Worm (Caenorhabditis elegans): Measurements from ENCODE around the gene T28A11.3.

Gene T28A11.3

DNA sequence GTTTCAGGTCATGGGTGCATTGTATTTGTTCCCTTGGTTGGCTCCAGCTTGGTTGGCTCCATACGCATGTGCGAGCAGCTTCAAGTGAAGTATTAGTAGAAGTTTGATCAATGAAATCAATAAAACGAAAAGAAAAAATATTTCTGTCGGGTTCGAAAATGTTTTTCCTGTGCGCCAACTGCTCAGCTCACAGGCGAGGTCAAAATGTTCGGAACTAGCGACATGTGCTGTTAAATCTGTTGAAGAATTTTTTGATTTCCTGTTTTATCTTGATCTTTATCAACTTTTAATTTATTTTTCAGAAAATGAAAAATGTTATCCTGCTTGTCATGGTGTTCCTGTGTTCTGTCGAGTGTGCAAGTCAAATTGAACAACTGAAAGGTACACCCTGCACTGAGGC is 6.4 kb downstream of the T28A11.3 start, which contains the start of gene T28A11.25:
Gene T28A11.25 (plus strand): TSS at position 301 of the 400 bp plus-strand sequence.
- TF ChIP-seq hlh-1 (tag; optimal IDR thresholded peaks at IDR 0.05) = no peak
- TF ChIP-seq ceh-43 (GFP tag; optimal IDR thresholded peaks at IDR 0.05) = no peak
- TF ChIP-seq blmp-1 (tag; optimal IDR thresholded peaks at IDR 0.05) = no peak
- no peak for TF ChIP-seq elt-3 (tag; optimal IDR thresholded peaks at IDR 0.05)
- no peak for TF ChIP-seq zip-8 (tag; optimal IDR thresholded peaks at IDR 0.05)
- no peak for TF ChIP-seq lin-32 (GFP tag; optimal IDR thresholded peaks at IDR 0.05)
- no peak for TF ChIP-seq nhr-2 (tag; optimal IDR thresholded peaks at IDR 0.05)
- no peak for TF ChIP-seq elt-1 (tag; optimal IDR thresholded peaks at IDR 0.05; ENCODE audit: borderline replicate concordance, insufficient read depth)

DNA sequence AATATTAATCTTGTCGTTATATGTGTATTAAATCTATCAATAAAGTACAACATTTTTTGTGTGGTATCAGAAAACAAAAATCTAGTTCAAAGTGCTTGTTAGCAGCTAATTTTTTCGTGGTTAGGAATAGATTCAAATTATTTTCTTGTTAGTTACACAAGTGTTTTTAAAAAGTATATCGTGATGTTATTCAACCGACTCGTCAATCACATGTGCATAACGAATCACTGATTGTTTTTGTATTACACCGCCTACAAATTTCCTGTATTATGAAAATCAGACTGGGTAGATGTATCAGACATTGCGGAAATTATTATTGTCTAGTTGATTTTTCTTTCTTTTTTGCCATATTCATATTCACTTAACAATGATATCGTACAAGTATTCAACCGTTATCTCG is 7.8 kb downstream of the T28A11.3 start, which contains the start of gene str-64:
Gene str-64 (plus strand): TSS at position 301 of the 400 bp plus-strand sequence.
- TF ChIP-seq nhr-237 (tag; optimal IDR thresholded peaks at IDR 0.05) = no peak
- TF ChIP-seq sem-2 (GFP tag; optimal IDR thresholded peaks at IDR 0.05) = no peak

DNA sequence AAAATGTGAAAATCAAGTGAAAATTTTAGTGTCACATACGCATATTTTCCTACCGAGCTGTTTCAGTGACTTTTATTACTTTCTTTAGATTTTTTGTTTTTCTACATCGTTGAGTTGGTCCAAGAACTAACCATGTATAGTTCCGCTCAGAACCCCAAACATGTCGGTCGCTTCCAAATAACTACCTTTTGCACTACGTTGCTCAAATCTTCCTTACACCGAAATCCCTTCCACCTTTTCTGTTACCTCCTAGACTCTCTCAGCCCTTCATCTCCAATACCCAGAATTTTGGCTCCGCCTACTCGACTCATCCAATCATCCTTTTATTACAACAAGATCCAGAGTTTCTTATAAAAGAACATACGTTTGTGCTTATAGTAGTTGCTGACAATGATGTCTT is 9.5 kb downstream of the T28A11.3 start, which contains the start of gene F35F10.5:
Gene F35F10.5 (plus strand): TSS at position 301 of the 400 bp plus-strand sequence.
- TF ChIP-seq ceh-39 (tag; optimal IDR thresholded peaks at IDR 0.05) = no peak
- TF ChIP-seq zip-8 (tag; optimal IDR thresholded peaks at IDR 0.05) = no peak
- TF ChIP-seq nhr-12 (tag; optimal IDR thresholded peaks at IDR 0.05) = no peak

DNA sequence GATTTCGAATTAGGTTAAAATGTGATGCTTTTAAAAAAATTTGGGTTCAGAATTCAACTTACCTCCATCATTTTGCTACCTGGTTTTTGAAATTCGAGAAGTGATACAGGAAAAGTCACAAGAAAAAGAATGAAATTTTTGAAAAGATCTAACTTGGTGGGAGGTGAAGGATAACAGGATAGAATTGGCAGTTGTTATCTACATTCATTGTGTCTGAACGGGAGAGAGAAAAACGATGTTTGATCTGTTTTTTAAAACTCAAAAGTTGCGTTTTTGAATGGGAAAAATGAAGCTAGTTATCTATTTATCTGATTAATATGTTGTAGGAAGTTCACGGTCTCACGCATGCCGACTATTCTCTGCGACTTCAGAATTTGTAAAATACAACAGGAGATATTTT is 12.2 kb downstream of the T28A11.3 start, which contains the start of gene F35F10.7:
Gene F35F10.7 (minus strand): TSS at position 101 of the 400 bp plus-strand sequence.
- no peak for TF ChIP-seq hlh-1 (tag; optimal IDR thresholded peaks at IDR 0.05)
- no peak for TF ChIP-seq M03D4.4 (tag; optimal IDR thresholded peaks at IDR 0.05)
- no peak for TF ChIP-seq ztf-11 (tag; optimal IDR thresholded peaks at IDR 0.05)
- TF ChIP-seq flh-1 (GFP tag; optimal IDR thresholded peaks at IDR 0.05) = no peak
- TF ChIP-seq ceh-43 (GFP tag; optimal IDR thresholded peaks at IDR 0.05) = no peak
- no peak for TF ChIP-seq lin-32 (GFP tag; optimal IDR thresholded peaks at IDR 0.05)
- TF ChIP-seq zip-8 (tag; optimal IDR thresholded peaks at IDR 0.05) = no peak
- no peak for TF ChIP-seq sem-2 (GFP tag; optimal IDR thresholded peaks at IDR 0.05)
- no peak for TF ChIP-seq nhr-237 (tag; optimal IDR thresholded peaks at IDR 0.05)
- TF ChIP-seq pha-4 (tag; optimal IDR thresholded peaks at IDR 0.05) = no peak
- TF ChIP-seq mls-2 (tag; optimal IDR thresholded peaks at IDR 0.05) = no peak
- no peak for TF ChIP-seq blmp-1 (tag; optimal IDR thresholded peaks at IDR 0.05)
- TF ChIP-seq elt-3 (tag; optimal IDR thresholded peaks at IDR 0.05) = no peak
- TF ChIP-seq unc-120 (tag; optimal IDR thresholded peaks at IDR 0.05; ENCODE audit: poor library complexity, severe bottlenecking) = no peak
- no peak for TF ChIP-seq snpc-4 (tag; optimal IDR thresholded peaks at IDR 0.05)
- no peak for TF ChIP-seq tbx-8 (GFP tag; optimal IDR thresholded peaks at IDR 0.05)
- no peak for TF ChIP-seq mab-5 (tag; optimal IDR thresholded peaks at IDR 0.05)
- no peak for TF ChIP-seq cnd-1 (tag; optimal IDR thresholded peaks at IDR 0.05)
- no peak for TF ChIP-seq elt-1 (tag; optimal IDR thresholded peaks at IDR 0.05; ENCODE audit: borderline replicate concordance, insufficient read depth)
- TF ChIP-seq lsy-2 (tag; optimal IDR thresholded peaks at IDR 0.05) = no peak

DNA sequence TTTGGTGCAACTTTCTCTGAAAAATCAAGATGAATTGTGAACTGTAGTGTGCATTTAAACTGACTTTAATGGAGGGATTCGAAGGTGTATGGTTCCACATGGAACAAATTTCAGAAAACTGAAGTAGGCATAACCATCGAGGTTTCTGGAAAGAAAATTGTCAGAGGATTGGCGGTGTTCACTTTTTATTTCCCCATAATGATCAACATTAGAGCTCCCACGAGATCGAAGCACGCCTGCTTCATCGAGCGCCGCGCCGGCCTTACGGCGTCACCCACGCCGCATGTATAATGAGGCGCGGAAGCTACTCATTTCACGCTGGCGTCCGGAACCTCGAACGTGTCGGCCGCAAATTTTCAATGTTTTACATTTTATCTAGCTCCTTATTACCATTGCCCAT is 13.0 kb downstream of the T28A11.3 start:
- TF ChIP-seq unc-39 (tag; optimal IDR thresholded peaks at IDR 0.05) (no peak), ham-2 (GFP tag; optimal IDR thresholded peaks at IDR 0.05) (no peak), bed-3 (GFP tag; optimal IDR thresholded peaks at IDR 0.05) (no peak), mls-2 (tag; optimal IDR thresholded peaks at IDR 0.05) (no peak), nhr-28 (tag; optimal IDR thresholded peaks at IDR 0.05) (no peak), nhr-237 (tag; optimal IDR thresholded peaks at IDR 0.05) (no peak), ces-1 (GFP tag; optimal IDR thresholded peaks at IDR 0.05) (no peak), lin-32 (GFP tag; optimal IDR thresholded peaks at IDR 0.05) (no peak), tbx-8 (GFP tag; optimal IDR thresholded peaks at IDR 0.05) (no peak), cnd-1 (tag; optimal IDR thresholded peaks at IDR 0.05) (no peak), zip-8 (tag; optimal IDR thresholded peaks at IDR 0.05) (no peak), sptf-1 (tag; optimal IDR thresholded peaks at IDR 0.05) (no peak), ztf-11 (tag; optimal IDR thresholded peaks at IDR 0.05) (no peak), snpc-4 (tag; optimal IDR thresholded peaks at IDR 0.05) (no peak), lin-13 (tag; optimal IDR thresholded peaks at IDR 0.05) (no peak), ceh-43 (GFP tag; optimal IDR thresholded peaks at IDR 0.05) (no peak), ceh-83 (GFP tag; optimal IDR thresholded peaks at IDR 0.05) (no peak), sem-2 (GFP tag; optimal IDR thresholded peaks at IDR 0.05) (no peak), blmp-1 (tag; optimal IDR thresholded peaks at IDR 0.05) (no peak), hlh-1 (tag; optimal IDR thresholded peaks at IDR 0.05) (no peak)

Measured in whole organism, mixed stage, embryonic.